Worm (Caenorhabditis elegans): Measurements from ENCODE around the gene rbx-1.

ce11 chrV:9661514-9661913 is 28.8 kb downstream of the rbx-1 start, which contains the start of gene pitr-4:
- no peak for TF ChIP-seq ref-2 (tag; optimal IDR thresholded peaks at IDR 0.05)
- no peak for TF ChIP-seq syd-9 (tag; optimal IDR thresholded peaks at IDR 0.05)
- no peak for TF ChIP-seq ama-1 (optimal IDR thresholded peaks at IDR 0.05)
- no peak for TF ChIP-seq F13H6.1 (tag; optimal IDR thresholded peaks at IDR 0.05)
- no peak for TF ChIP-seq unc-86 (tag; optimal IDR thresholded peaks at IDR 0.05)
- TF ChIP-seq nfya-1 (tag; optimal IDR thresholded peaks at IDR 0.05): no peak
- no peak for TF ChIP-seq pha-4 (tag; optimal IDR thresholded peaks at IDR 0.05)
- no peak for TF ChIP-seq ceh-24 (tag; optimal IDR thresholded peaks at IDR 0.05)
- no peak for TF ChIP-seq odd-2 (tag; optimal IDR thresholded peaks at IDR 0.05)
- TF ChIP-seq rnt-1 (tag; optimal IDR thresholded peaks at IDR 0.05): no peak
